Worm (Caenorhabditis elegans) whole organism, L2 larva: ENCODE results near the gene cav-1.

Source experiments
- aly-2 ChIP-seq: fragments of 150-350 bp; optimal IDR thresholded peaks from 2 replicates; lab custom pipeline; 2014; ENCODE audit warnings: missing biosample characterization, missing genetic modification characterization
- ceh-82 ChIP-seq: fragments of 150-350 bp; optimal IDR thresholded peaks from 2 replicates; lab custom pipeline; 2014; ENCODE audit warnings: missing biosample characterization, missing genetic modification characterization
- egl-27 ChIP-seq: sonication (generic microtip); optimal IDR thresholded peaks from 3 replicates; lab custom pipeline; 2017; ENCODE audit warnings: missing biosample characterization, missing genetic modification reagents, missing genetic modification characterization
- lin-39 ChIP-seq: fragments of 150-350 bp; optimal IDR thresholded peaks from 2 replicates; lab custom pipeline; 2014; ENCODE audit warnings: missing biosample characterization, missing genetic modification reagents, missing genetic modification characterization
- nhr-12 ChIP-seq: fragments of 150-350 bp; optimal IDR thresholded peaks from 2 replicates; lab custom pipeline; 2014; ENCODE audit warnings: missing biosample characterization, missing genetic modification characterization
- unc-62 ChIP-seq: fragments of 150-350 bp; optimal IDR thresholded peaks from 2 replicates; lab custom pipeline; 2014; ENCODE audit warnings: missing biosample characterization, missing genetic modification reagents, missing genetic modification characterization

- TF ChIP-seq unc-62 (GFP tag; lab: Kevin White, UChicago) (no peak), ceh-82 (tag; lab: Kevin White, UChicago) (no peak), lin-39 (no peak), egl-27 (tag; lab: Kevin White, UChicago) (no peak), nhr-12 (no peak), aly-2 (tag; lab: Kevin White, UChicago) (no peak)
These were observed 33.3 kb upstream of the cav-1 start for ce11 chrIV:9739001-9739400.
